Worm (Caenorhabditis elegans) whole organism, late embryonic: ENCODE measurements around the gene R12B2.3.

Experiments used
- ama-1 ChIP-seq: fragments of 150-350 bp; optimal IDR thresholded peaks from 2 replicates; lab custom pipeline; 2014
- che-1 ChIP-seq: sonication (generic microtip); optimal IDR thresholded peaks from 2 replicates; lab custom pipeline; 2016; ENCODE audit warnings: mild to moderate bottlenecking, missing genetic modification characterization, missing compliant biosample characterization
- dve-1 ChIP-seq: sonication (generic microtip); optimal IDR thresholded peaks from 2 replicates; lab custom pipeline; 2017; ENCODE audit warnings: antibody characterized with exemption, mild to moderate bottlenecking, missing genetic modification characterization, missing compliant biosample characterization
- nhr-11 ChIP-seq: fragments of 150-350 bp; optimal IDR thresholded peaks from 2 replicates; lab custom pipeline; 2014; ENCODE audit warnings: missing biosample characterization, missing genetic modification characterization
- nhr-232 ChIP-seq: sonication (generic microtip); optimal IDR thresholded peaks from 2 replicates; lab custom pipeline; 2016; ENCODE audit warnings: missing genetic modification characterization, missing compliant biosample characterization
- npax-4 ChIP-seq: sonication (generic microtip); optimal IDR thresholded peaks from 2 replicates; lab custom pipeline; 2016; ENCODE audit warnings: missing genetic modification characterization, missing compliant biosample characterization
- pag-3 ChIP-seq: sonication (generic microtip); optimal IDR thresholded peaks from 2 replicates; lab custom pipeline; 2016; ENCODE audit warnings: missing compliant biosample characterization, missing genetic modification characterization, borderline replicate concordance

DNA sequence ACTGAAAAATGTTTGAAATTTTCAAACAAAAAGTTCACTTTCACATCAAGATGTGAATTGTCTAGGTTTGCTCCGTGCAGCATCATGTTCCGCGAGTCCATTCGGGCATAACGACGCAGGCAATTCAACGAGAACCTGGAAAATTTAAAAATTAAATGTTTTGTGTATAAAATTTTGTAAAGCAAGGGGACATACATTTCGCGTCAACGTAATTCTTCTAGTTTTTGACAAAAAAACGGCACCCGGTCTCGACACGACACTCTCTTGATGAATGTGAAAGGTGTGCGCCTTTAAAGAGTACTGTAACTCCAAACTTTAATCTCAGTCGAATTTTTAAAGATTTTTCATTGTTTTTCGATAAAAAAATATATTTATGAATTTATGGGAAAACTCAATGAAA is 28.7 kb downstream of the R12B2.3 start, which contains the start of gene R12B2.6:
- TF ChIP-seq npax-4 (tag; lab: Kevin White, UChicago) (no peak), nhr-11 (tag; lab: Kevin White, UChicago) (no peak), pag-3 (tag; lab: Kevin White, UChicago) (no peak), ama-1 (lab: Kevin White, UChicago) (no peak), dve-1 (tag; lab: Kevin White, UChicago) (no peak), nhr-232 (tag; lab: Kevin White, UChicago) (no peak), che-1 (tag; lab: Kevin White, UChicago) (no peak)
